Fruit fly (Drosophila melanogaster) whole organism, embryonic: Measurements from ENCODE around the gene Slc25A46a.

Source experiments
- BEAF-32 ChIP-seq: fragments of 200-800 bp; sonication (Bioruptor generic); optimal IDR thresholded peaks from 3 replicates; lab custom pipeline; 2017; ENCODE audit warnings: missing biosample characterization, missing genetic modification characterization, mild to moderate bottlenecking, moderate library complexity, missing genetic modification reagents
- Bdp1 ChIP-seq: fragments of 200-800 bp; sonication (Bioruptor generic); optimal IDR thresholded peaks from 3 replicates; lab custom pipeline; 2016; ENCODE audit warnings: missing biosample characterization, missing genetic modification characterization
- CG1024 ChIP-seq: fragments of 200-800 bp; sonication (Bioruptor generic); IDR thresholded peaks from 2 replicates; pipeline ENCODE4 v1.3.6; 2022; ENCODE audit warnings: missing biosample characterization, missing genetic modification characterization
- CG11085 ChIP-seq: fragments of 200-800 bp; sonication (Bioruptor generic); IDR thresholded peaks from 2 replicates; pipeline ENCODE4 v1.3.6; 2022; ENCODE audit warnings: missing biosample characterization, missing genetic modification characterization
- CG11093 ChIP-seq: fragments of 200-800 bp; sonication (Bioruptor generic); IDR thresholded peaks from 3 replicates; pipeline ENCODE4 v1.3.6; 2022; ENCODE audit warnings: missing biosample characterization, missing genetic modification characterization
- CG11456 ChIP-seq: fragments of 200-800 bp; sonication (Bioruptor generic); IDR thresholded peaks from 3 replicates; pipeline ENCODE4 v1.3.6; 2022; ENCODE audit warnings: missing biosample characterization, missing genetic modification characterization
- CG12155 ChIP-seq: fragments of 200-800 bp; sonication (Bioruptor generic); optimal IDR thresholded peaks from 3 replicates; lab custom pipeline; 2016; ENCODE audit warnings: missing biosample characterization, missing genetic modification characterization
- CG14014 ChIP-seq: fragments of 200-800 bp; sonication (Bioruptor generic); IDR thresholded peaks from 2 replicates; pipeline ENCODE4 v1.3.6; 2022; ENCODE audit warnings: missing biosample characterization, missing genetic modification characterization
- CG1529 ChIP-seq: fragments of 200-800 bp; sonication (Bioruptor generic); optimal IDR thresholded peaks from 3 replicates; lab custom pipeline; 2018; ENCODE audit warnings: missing biosample characterization, missing genetic modification characterization
- CG15514 ChIP-seq: fragments of 200-800 bp; sonication (Bioruptor generic); optimal IDR thresholded peaks from 3 replicates; lab custom pipeline; 2017; ENCODE audit warnings: missing biosample characterization, missing genetic modification characterization, mild to moderate bottlenecking, moderate library complexity, missing genetic modification reagents
- CG17829 ChIP-seq: fragments of 200-800 bp; optimal IDR thresholded peaks from 2 replicates; lab custom pipeline; 2019; ENCODE audit warnings: missing biosample characterization, mild to moderate bottlenecking, missing genetic modification characterization, moderate library complexity
- CG2120 ChIP-seq: fragments of 200-800 bp; sonication (Bioruptor generic); optimal IDR thresholded peaks from 3 replicates; lab custom pipeline; 2016; ENCODE audit warnings: missing biosample characterization, missing genetic modification characterization
- CG3281 ChIP-seq: fragments of 200-800 bp; sonication (Bioruptor generic); optimal IDR thresholded peaks from 3 replicates; lab custom pipeline; 2017; ENCODE audit warnings: missing biosample characterization, mild to moderate bottlenecking, missing genetic modification characterization
- CG3847 ChIP-seq: fragments of 200-800 bp; sonication (Bioruptor generic); IDR thresholded peaks from 2 replicates; pipeline ENCODE4 v1.3.6; 2022; ENCODE audit warnings: missing biosample characterization, missing genetic modification characterization
- CG3995 ChIP-seq: fragments of 200-800 bp; sonication (Bioruptor generic); optimal IDR thresholded peaks from 3 replicates; lab custom pipeline; 2016; ENCODE audit warnings: missing biosample characterization, missing genetic modification characterization
- CG4404 ChIP-seq: fragments of 200-800 bp; sonication (Bioruptor generic); IDR thresholded peaks from 2 replicates; pipeline ENCODE4 v1.3.6; 2022; ENCODE audit warnings: missing biosample characterization, missing genetic modification characterization
- CG7357 ChIP-seq: fragments of 200-800 bp; sonication (Bioruptor generic); IDR thresholded peaks from 3 replicates; pipeline ENCODE4 v1.3.6; 2022; ENCODE audit warnings: missing biosample characterization, missing genetic modification characterization
- CG7963 ChIP-seq: fragments of 200-800 bp; sonication (Bioruptor generic); IDR thresholded peaks from 3 replicates; pipeline ENCODE4 v1.3.6; 2022; ENCODE audit warnings: missing biosample characterization, missing genetic modification characterization; ENCODE audit not compliant: partially characterized antibody
- CG8388 ChIP-seq: fragments of 200-800 bp; sonication (Bioruptor generic); optimal IDR thresholded peaks from 2 replicates; lab custom pipeline; 2019; ENCODE audit warnings: missing biosample characterization, mild to moderate bottlenecking, missing genetic modification characterization, moderate library complexity
- CG9797 ChIP-seq: fragments of 200-800 bp; sonication (Bioruptor generic); optimal IDR thresholded peaks from 3 replicates; lab custom pipeline; 2018; ENCODE audit warnings: missing biosample characterization, mild to moderate bottlenecking, missing genetic modification characterization
- CoRest ChIP-seq: fragments of 200-800 bp; sonication (Bioruptor generic); optimal IDR thresholded peaks from 3 replicates; lab custom pipeline; 2018; ENCODE audit warnings: missing biosample characterization, mild to moderate bottlenecking, missing genetic modification characterization, moderate library complexity
- Dad ChIP-seq: fragments of 200-800 bp; sonication (Bioruptor generic); optimal IDR thresholded peaks from 3 replicates; lab custom pipeline; 2016; ENCODE audit warnings: missing biosample characterization, missing genetic modification characterization
- Dll ChIP-seq: fragments of 200-800 bp; sonication (Bioruptor generic); IDR thresholded peaks from 4 replicates; pipeline ENCODE4 v1.3.6; 2022; ENCODE audit warnings: missing biosample characterization, missing genetic modification characterization; ENCODE audit not compliant: partially characterized antibody
- Dref ChIP-seq: fragments of 200-800 bp; sonication (Bioruptor generic); IDR thresholded peaks from 2 replicates; pipeline ENCODE4 v1.3.6; 2022; ENCODE audit warnings: missing biosample characterization, missing genetic modification characterization
- Drgx ChIP-seq: fragments of 200-800 bp; sonication (Bioruptor generic); IDR thresholded peaks from 2 replicates; pipeline ENCODE4 v1.3.6; 2022; ENCODE audit warnings: missing biosample characterization, missing genetic modification characterization
- Hand ChIP-seq: fragments of 200-800 bp; sonication (Bioruptor generic); optimal IDR thresholded peaks from 2 replicates; lab custom pipeline; 2017; ENCODE audit warnings: mild to moderate bottlenecking, missing biosample characterization, missing genetic modification reagents, missing genetic modification characterization
- Hr51 ChIP-seq, 2 experiments: fragments of 200-800 bp; sonication (Bioruptor generic); optimal IDR thresholded peaks; 2 replicates in 1 of 2; 3 replicates in 1 of 2; lab custom pipeline; 2016 to 2018; ENCODE audit warnings: missing biosample characterization in 2 of 2, missing genetic modification characterization in 2 of 2, mild to moderate bottlenecking in 1 of 2, moderate library complexity in 1 of 2
- Lpt ChIP-seq: fragments of >200 bp; optimal IDR thresholded peaks from 2 replicates; lab custom pipeline; 2018; ENCODE audit warnings: missing biosample characterization, missing genetic modification characterization
- MBD-R2 ChIP-seq: fragments of 200-800 bp; sonication (Bioruptor generic); IDR thresholded peaks from 2 replicates; pipeline ENCODE4 v1.3.6; 2022; ENCODE audit warnings: missing biosample characterization, missing genetic modification characterization
- Mad ChIP-seq: fragments of 200-800 bp; sonication (Bioruptor generic); optimal IDR thresholded peaks from 2 replicates; lab custom pipeline; 2016; ENCODE audit warnings: missing biosample characterization, missing genetic modification characterization
- Max ChIP-seq: fragments of 200-800 bp; sonication (Bioruptor generic); optimal IDR thresholded peaks from 2 replicates; lab custom pipeline; 2016; ENCODE audit warnings: missing biosample characterization, mild to moderate bottlenecking, missing genetic modification characterization
- Neu2 ChIP-seq: fragments of 200-800 bp; sonication (Bioruptor generic); optimal IDR thresholded peaks from 3 replicates; lab custom pipeline; 2016; ENCODE audit warnings: missing biosample characterization, missing genetic modification characterization, borderline replicate concordance
- Ptx1 ChIP-seq: fragments of 200-800 bp; sonication (Bioruptor generic); IDR thresholded peaks from 2 replicates; pipeline ENCODE4 v1.3.6; 2022; ENCODE audit warnings: missing biosample characterization, missing genetic modification characterization
- br ChIP-seq: fragments of >200 bp; optimal IDR thresholded peaks from 2 replicates; lab custom pipeline; 2017
- bsh ChIP-seq, 2 experiments: fragments of 200-800 bp; sonication (Bioruptor generic); optimal IDR thresholded peaks; 2 replicates each; lab custom pipeline; 2017 to 2018; ENCODE audit warnings: mild to moderate bottlenecking in 2 of 2, missing biosample characterization in 2 of 2, missing genetic modification characterization in 2 of 2, moderate library complexity in 1 of 2
- crp ChIP-seq, 2 experiments: fragments of 200-800 bp; sonication (Bioruptor generic); optimal IDR thresholded peaks; 2 replicates in 1 of 2; 3 replicates in 1 of 2; lab custom pipeline; 2017; ENCODE audit warnings: missing biosample characterization in 2 of 2, missing genetic modification characterization in 2 of 2, mild to moderate bottlenecking in 1 of 2, moderate library complexity in 1 of 2
- eyg ChIP-seq: fragments of 200-800 bp; sonication (Bioruptor generic); optimal IDR thresholded peaks from 3 replicates; lab custom pipeline; 2016; ENCODE audit warnings: missing biosample characterization, missing genetic modification characterization
- fd3F ChIP-seq: fragments of 200-800 bp; sonication (Bioruptor generic); optimal IDR thresholded peaks from 2 replicates; lab custom pipeline; 2018; ENCODE audit warnings: missing biosample characterization, mild to moderate bottlenecking, missing genetic modification characterization, moderate library complexity
- fu2 ChIP-seq: fragments of 200-800 bp; sonication (Bioruptor generic); optimal IDR thresholded peaks from 2 replicates; lab custom pipeline; 2016; ENCODE audit warnings: missing biosample characterization, missing genetic modification characterization
- gro ChIP-seq: fragments of 200-800 bp; sonication (Bioruptor generic); optimal IDR thresholded peaks from 2 replicates; lab custom pipeline; 2016; ENCODE audit warnings: missing biosample characterization, missing genetic modification characterization
- gsb-n ChIP-seq: fragments of 200-800 bp; sonication (Bioruptor generic); optimal IDR thresholded peaks from 3 replicates; lab custom pipeline; 2018; ENCODE audit warnings: missing biosample characterization, mild to moderate bottlenecking, missing genetic modification characterization
- h ChIP-seq: fragments of >200 bp; optimal IDR thresholded peaks from 2 replicates; lab custom pipeline; 2017
- knrl ChIP-seq: fragments of 200-800 bp; sonication (Bioruptor generic); IDR thresholded peaks from 3 replicates; pipeline ENCODE4 v1.3.6; 2022; ENCODE audit warnings: missing biosample characterization, missing genetic modification characterization; ENCODE audit not compliant: partially characterized antibody
- peb ChIP-seq: fragments of 200-800 bp; sonication (Bioruptor generic); IDR thresholded peaks from 2 replicates; pipeline ENCODE4 v1.3.6; 2022; ENCODE audit warnings: missing biosample characterization, missing genetic modification characterization
- pita ChIP-seq: fragments of 200-800 bp; sonication (Bioruptor generic); optimal IDR thresholded peaks from 2 replicates; lab custom pipeline; 2017; ENCODE audit warnings: missing biosample characterization, mild to moderate bottlenecking, missing genetic modification characterization
- ranshi ChIP-seq: fragments of 200-800 bp; sonication (Bioruptor generic); IDR thresholded peaks from 2 replicates; pipeline ENCODE4 v1.3.6; 2022; ENCODE audit warnings: missing biosample characterization, missing genetic modification characterization
- sisA ChIP-seq: fragments of 200-800 bp; sonication (Bioruptor generic); IDR thresholded peaks from 2 replicates; pipeline ENCODE4 v1.3.6; 2022; ENCODE audit warnings: missing biosample characterization, missing genetic modification characterization
- slbo ChIP-seq: fragments of 200-800 bp; sonication (Bioruptor generic); IDR thresholded peaks from 2 replicates; pipeline ENCODE4 v1.3.6; 2022; ENCODE audit warnings: missing biosample characterization, missing genetic modification characterization
- sqz ChIP-seq: fragments of 200-800 bp; sonication (Bioruptor generic); optimal IDR thresholded peaks from 3 replicates; lab custom pipeline; 2018; ENCODE audit warnings: missing biosample characterization, mild to moderate bottlenecking, missing genetic modification characterization
- tin ChIP-seq: fragments of 200-800 bp; sonication (Bioruptor generic); optimal IDR thresholded peaks from 3 replicates; lab custom pipeline; 2016; ENCODE audit warnings: missing biosample characterization, missing genetic modification characterization
- tup ChIP-seq: fragments of 200-800 bp; sonication (Bioruptor generic); optimal IDR thresholded peaks from 2 replicates; lab custom pipeline; 2016; ENCODE audit warnings: missing biosample characterization, mild to moderate bottlenecking, missing genetic modification characterization, moderate library complexity
- twi ChIP-seq: fragments of 200-800 bp; optimal IDR thresholded peaks from 2 replicates; lab custom pipeline; 2019; ENCODE audit warnings: missing biosample characterization, mild to moderate bottlenecking, missing genetic modification characterization, moderate library complexity
- wdn ChIP-seq: fragments of 200-800 bp; sonication (Bioruptor generic); IDR thresholded peaks from 2 replicates; pipeline ENCODE4 v1.3.6; 2022; ENCODE audit warnings: missing biosample characterization, missing genetic modification characterization

Gene Slc25A46a

DNA sequence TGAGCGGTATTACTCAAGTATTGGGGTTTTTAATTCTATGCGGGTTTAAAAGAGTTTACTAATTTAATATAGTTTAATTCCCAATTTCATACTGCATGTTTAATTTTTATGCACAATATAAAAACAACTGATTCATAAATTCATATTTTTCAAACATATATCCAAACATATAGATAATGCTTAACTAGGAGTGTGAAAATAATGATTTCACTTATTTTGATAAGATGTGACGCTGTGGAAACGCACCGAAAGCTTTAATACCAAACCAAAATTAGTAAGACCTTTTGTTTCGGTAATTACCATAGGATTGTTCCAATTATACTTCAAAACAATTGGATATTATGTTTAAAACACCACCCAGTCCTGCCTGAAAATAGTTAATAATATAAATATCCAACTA is at the start of gene Slc25A46a:
TSS of gene Slc25A46a (plus strand) at position 272 of the 400 bp plus-strand sequence.
- no peak for TF ChIP-seq fu2
- no peak for TF ChIP-seq ranshi (GFP tag; lab: Robert Waterston, UW)
- no peak for TF ChIP-seq CG11093
- no peak for TF ChIP-seq tin (GFP tag; lab: Kevin White, UChicago)
- peak; percentile 20 for TF ChIP-seq CG15514 (GFP tag; lab: Kevin White, UChicago)
- no peak for TF ChIP-seq Hand
- TF ChIP-seq Bdp1 (GFP tag; lab: Kevin White, UChicago) = no peak
- no peak for TF ChIP-seq CG1529 (GFP tag; lab: Kevin White, UChicago)
- no peak for TF ChIP-seq Drgx (GFP tag; lab: Robert Waterston, UW)
- TF ChIP-seq sisA (GFP tag; lab: Robert Waterston, UW) = no peak
- no peak for TF ChIP-seq br (lab: Kevin White, UChicago)
- peak; percentile 33; the same call in 1 of the 2 replicates for TF ChIP-seq CG1024 (GFP tag; lab: Robert Waterston, UW)
- no peak for TF ChIP-seq CG14014
- no peak for TF ChIP-seq CG11456 (GFP tag; lab: Robert Waterston, UW)
- TF ChIP-seq CG17829 = no peak
- TF ChIP-seq bsh (GFP tag; optimal IDR thresholded peaks at IDR 0.05; lab: Kevin White, UChicago) = no peak
- TF ChIP-seq slbo (GFP tag; lab: Robert Waterston, UW) = no peak
- TF ChIP-seq eyg (GFP tag; lab: Kevin White, UChicago) = no peak
- no peak for TF ChIP-seq gsb-n (tag; lab: Kevin White, UChicago)
- TF ChIP-seq CG7357 (GFP tag; lab: Robert Waterston, UW) = peak; percentile 93
- no peak for TF ChIP-seq sqz
- peak in 1 of 2 experiments; percentile 13 for TF ChIP-seq crp (GFP tag; optimal IDR thresholded peaks at IDR 0.05; lab: Kevin White, UChicago)
- TF ChIP-seq fd3F (GFP tag; lab: Kevin White, UChicago) = no peak
- no peak for TF ChIP-seq twi
- no peak for TF ChIP-seq gro (GFP tag; lab: Kevin White, UChicago)
- no peak for TF ChIP-seq h
- no peak for TF ChIP-seq Neu2 (GFP tag; lab: Kevin White, UChicago)
- peak; percentile 33 for TF ChIP-seq CG9797 (GFP tag; lab: Kevin White, UChicago)
- TF ChIP-seq Hr51 (GFP tag; optimal IDR thresholded peaks at IDR 0.05; lab: Kevin White, UChicago) = no peak
- no peak for TF ChIP-seq Dad
- no peak for TF ChIP-seq tup
- no peak for TF ChIP-seq CG3847 (GFP tag; lab: Robert Waterston, UW)
- TF ChIP-seq BEAF-32 (GFP tag; lab: Kevin White, UChicago) = peak; percentile 28
- TF ChIP-seq Max (GFP tag; lab: Kevin White, UChicago) = no peak
- no peak for TF ChIP-seq knrl
- TF ChIP-seq pita (GFP tag; lab: Kevin White, UChicago) = no peak
- TF ChIP-seq CG12155 (GFP tag; lab: Kevin White, UChicago) = no peak
- TF ChIP-seq CG2120 (GFP tag; lab: Kevin White, UChicago) = peak; percentile 11
- no peak for TF ChIP-seq wdn (GFP tag; lab: Robert Waterston, UW)
- TF ChIP-seq CG7963 (GFP tag; lab: Robert Waterston, UW) = no peak
- peak; percentile 4 for TF ChIP-seq CG8388 (GFP tag; lab: Kevin White, UChicago)
- no peak for TF ChIP-seq Ptx1
- no peak for TF ChIP-seq Lpt
- TF ChIP-seq CG3995 = peak; percentile 18
- peak; percentile 45 for TF ChIP-seq MBD-R2 (GFP tag; lab: Robert Waterston, UW)
- no peak for TF ChIP-seq Mad (GFP tag; lab: Kevin White, UChicago)
- peak; percentile 20 for TF ChIP-seq CoRest (tag; lab: Kevin White, UChicago)
- TF ChIP-seq peb = no peak
- TF ChIP-seq Dll (GFP tag; lab: Robert Waterston, UW) = no peak
- TF ChIP-seq CG4404 (GFP tag; lab: Robert Waterston, UW) = no peak
- TF ChIP-seq Dref (GFP tag; lab: Robert Waterston, UW) = no peak
- TF ChIP-seq CG11085 (GFP tag; lab: Robert Waterston, UW) = no peak
- TF ChIP-seq CG3281 (GFP tag; lab: Kevin White, UChicago) = no peak
